Fruit fly (Drosophila melanogaster) whole organism, prepupa: Measurements from ENCODE around the gene CheA75a.

Experiments
- Blimp-1 ChIP-seq: fragments of 200-800 bp; sonication (Bioruptor generic); optimal IDR thresholded peaks from 3 replicates; lab custom pipeline; 2017; ENCODE audit warnings: missing biosample characterization, missing genetic modification characterization, mild to moderate bottlenecking, moderate library complexity, missing genetic modification reagents
- CG10631 ChIP-seq: fragments of 200-800 bp; sonication (Bioruptor generic); optimal IDR thresholded peaks from 2 replicates; lab custom pipeline; 2016; ENCODE audit warnings: missing biosample characterization, missing genetic modification characterization
- CG10669 ChIP-seq: fragments of 200-800 bp; sonication (Bioruptor generic); optimal IDR thresholded peaks from 3 replicates; lab custom pipeline; 2018; ENCODE audit warnings: missing biosample characterization, mild to moderate bottlenecking, missing genetic modification characterization, moderate library complexity
- CG11762 ChIP-seq: fragments of 200-800 bp; sonication (Bioruptor generic); optimal IDR thresholded peaks from 3 replicates; lab custom pipeline; 2016; ENCODE audit warnings: missing biosample characterization, missing genetic modification characterization; ENCODE audit not compliant: insufficient read depth
- CG11902 ChIP-seq: fragments of 200-800 bp; sonication (Bioruptor generic); optimal IDR thresholded peaks from 3 replicates; lab custom pipeline; 2016; ENCODE audit warnings: missing biosample characterization, missing genetic modification characterization
- CG15336 ChIP-seq: fragments of 200-800 bp; sonication (Bioruptor generic); IDR thresholded peaks from 2 replicates; pipeline ENCODE4 v1.3.6; 2022; ENCODE audit warnings: missing biosample characterization, missing genetic modification characterization
- CG1621 ChIP-seq: fragments of 200-800 bp; sonication (Bioruptor generic); optimal IDR thresholded peaks from 3 replicates; lab custom pipeline; 2018; ENCODE audit warnings: missing biosample characterization, mild to moderate bottlenecking, missing genetic modification characterization
- CG31627 ChIP-seq: fragments of 200-800 bp; sonication (Bioruptor generic); optimal IDR thresholded peaks from 3 replicates; lab custom pipeline; 2016; ENCODE audit warnings: missing biosample characterization, missing genetic modification characterization
- CG32006 ChIP-seq: fragments of 200-800 bp; sonication (Bioruptor generic); optimal IDR thresholded peaks from 3 replicates; lab custom pipeline; 2017; ENCODE audit warnings: missing biosample characterization, mild to moderate bottlenecking, missing genetic modification characterization
- CG4318 ChIP-seq: fragments of 200-800 bp; sonication (Bioruptor generic); optimal IDR thresholded peaks from 3 replicates; lab custom pipeline; 2017; ENCODE audit warnings: missing biosample characterization, mild to moderate bottlenecking, missing genetic modification characterization
- CG6163 ChIP-seq: fragments of 200-800 bp; sonication (Bioruptor generic); IDR thresholded peaks from 3 replicates; pipeline ENCODE4 v1.3.6; 2022; ENCODE audit warnings: missing biosample characterization, missing genetic modification characterization
- CG6808 ChIP-seq: fragments of 200-800 bp; sonication (Bioruptor generic); optimal IDR thresholded peaks from 3 replicates; lab custom pipeline; 2017; ENCODE audit warnings: missing biosample characterization, missing genetic modification characterization, mild to moderate bottlenecking, moderate library complexity, missing genetic modification reagents
- CG7368 ChIP-seq: fragments of 200-800 bp; sonication (Bioruptor generic); optimal IDR thresholded peaks from 3 replicates; lab custom pipeline; 2016; ENCODE audit warnings: missing biosample characterization, missing genetic modification characterization
- CG8119 ChIP-seq: fragments of 200-800 bp; sonication (Bioruptor generic); IDR thresholded peaks from 3 replicates; pipeline ENCODE4 v1.3.6; 2022; ENCODE audit warnings: missing biosample characterization, missing genetic modification characterization
- CG9139 ChIP-seq: fragments of 200-800 bp; sonication (Bioruptor generic); optimal IDR thresholded peaks from 3 replicates; lab custom pipeline; 2017; ENCODE audit warnings: missing biosample characterization, mild to moderate bottlenecking, missing genetic modification characterization
- Eip75B ChIP-seq: fragments of 200-800 bp; sonication (Bioruptor generic); optimal IDR thresholded peaks from 3 replicates; lab custom pipeline; 2016; ENCODE audit warnings: missing biosample characterization, missing genetic modification characterization
- Eip78C ChIP-seq: fragments of 200-800 bp; sonication (Bioruptor generic); peaks from one replicate; lab custom pipeline; 2016; ENCODE audit warnings: missing biosample characterization, missing genetic modification characterization
- Eip93F ChIP-seq: fragments of 200-800 bp; sonication (Bioruptor generic); optimal IDR thresholded peaks from 2 replicates; lab custom pipeline; 2016; ENCODE audit warnings: missing biosample characterization, mild to moderate bottlenecking, missing genetic modification characterization
- Ets21C ChIP-seq: fragments of 200-800 bp; sonication (Bioruptor generic); optimal IDR thresholded peaks from 3 replicates; lab custom pipeline; 2016; ENCODE audit warnings: missing biosample characterization, missing genetic modification characterization
- Gug ChIP-seq: fragments of 200-800 bp; sonication (Bioruptor generic); IDR thresholded peaks from 2 replicates; pipeline ENCODE4 v1.3.6; 2022; ENCODE audit warnings: missing biosample characterization, missing genetic modification characterization
- Hr38 ChIP-seq: sonication (Bioruptor generic); optimal IDR thresholded peaks from 2 replicates; lab custom pipeline; 2016; ENCODE audit warnings: missing biosample characterization, missing genetic modification characterization
- Hr4 ChIP-seq: fragments of 200-800 bp; sonication (Bioruptor generic); optimal IDR thresholded peaks from 3 replicates; lab custom pipeline; 2016; ENCODE audit warnings: missing biosample characterization, missing genetic modification characterization
- Lpt ChIP-seq: fragments of 200-800 bp; sonication (Bioruptor generic); optimal IDR thresholded peaks from 3 replicates; lab custom pipeline; 2016; ENCODE audit warnings: missing biosample characterization, missing genetic modification characterization
- Met ChIP-seq: fragments of 200-800 bp; sonication (Bioruptor generic); optimal IDR thresholded peaks from 3 replicates; lab custom pipeline; 2016; ENCODE audit warnings: missing biosample characterization, missing genetic modification characterization
- OdsH ChIP-seq: fragments of 200-800 bp; sonication (Bioruptor generic); optimal IDR thresholded peaks from 3 replicates; lab custom pipeline; 2016; ENCODE audit warnings: missing biosample characterization, missing genetic modification characterization
- Smox ChIP-seq: fragments of 200-800 bp; sonication (Bioruptor generic); optimal IDR thresholded peaks from 3 replicates; lab custom pipeline; 2016; ENCODE audit warnings: missing biosample characterization, missing genetic modification characterization
- Sox102F ChIP-seq: fragments of 200-800 bp; sonication (Bioruptor generic); optimal IDR thresholded peaks from 2 replicates; lab custom pipeline; 2016; ENCODE audit warnings: missing biosample characterization, mild to moderate bottlenecking, missing genetic modification characterization
- Sox14 ChIP-seq: fragments of 200-800 bp; sonication (Bioruptor generic); optimal IDR thresholded peaks from 3 replicates; lab custom pipeline; 2016; ENCODE audit warnings: missing biosample characterization, missing genetic modification characterization
- Sox15 ChIP-seq: fragments of 200-800 bp; sonication (Bioruptor generic); optimal IDR thresholded peaks from 3 replicates; lab custom pipeline; 2016; ENCODE audit warnings: missing biosample characterization, missing genetic modification characterization
- achi ChIP-seq: fragments of 200-800 bp; sonication (Bioruptor generic); optimal IDR thresholded peaks from 3 replicates; lab custom pipeline; 2016; ENCODE audit warnings: missing biosample characterization, missing genetic modification characterization
- acj6 ChIP-seq: fragments of 200-800 bp; sonication (Bioruptor generic); optimal IDR thresholded peaks from 3 replicates; lab custom pipeline; 2016; ENCODE audit warnings: missing biosample characterization, missing genetic modification characterization
- dac ChIP-seq: fragments of 200-800 bp; sonication (Bioruptor generic); optimal IDR thresholded peaks from 2 replicates; lab custom pipeline; 2017; ENCODE audit warnings: missing biosample characterization, mild to moderate bottlenecking, missing genetic modification characterization
- dsx ChIP-seq: fragments of 200-800 bp; optimal IDR thresholded peaks from 3 replicates; lab custom pipeline; 2019; ENCODE audit warnings: missing biosample characterization, mild to moderate bottlenecking, missing genetic modification characterization, moderate library complexity; ENCODE audit not compliant: poor library complexity, severe bottlenecking
- esn ChIP-seq: fragments of 200-800 bp; sonication (Bioruptor generic); optimal IDR thresholded peaks from 2 replicates; lab custom pipeline; 2016; ENCODE audit warnings: missing biosample characterization, mild to moderate bottlenecking, missing genetic modification characterization, moderate library complexity
- fd59A ChIP-seq: fragments of 200-800 bp; sonication (Bioruptor generic); optimal IDR thresholded peaks from 2 replicates; lab custom pipeline; 2017; ENCODE audit warnings: missing biosample characterization, mild to moderate bottlenecking, missing genetic modification characterization, missing genetic modification reagents
- fd85E ChIP-seq: fragments of 200-800 bp; sonication (Bioruptor generic); optimal IDR thresholded peaks from 3 replicates; lab custom pipeline; 2016; ENCODE audit warnings: missing biosample characterization, missing genetic modification characterization
- lz ChIP-seq: fragments of 200-800 bp; sonication (Bioruptor generic); optimal IDR thresholded peaks from 3 replicates; lab custom pipeline; 2016; ENCODE audit warnings: missing biosample characterization, missing genetic modification characterization
- salr ChIP-seq, 2 experiments: fragments of 200-800 bp; sonication (Bioruptor generic); optimal IDR thresholded peaks; 3 replicates each; lab custom pipeline; 2016 to 2018; ENCODE audit warnings: missing biosample characterization in 2 of 2, missing genetic modification characterization in 2 of 2, mild to moderate bottlenecking in 1 of 2
- spab ChIP-seq: fragments of 200-800 bp; sonication (Bioruptor generic); optimal IDR thresholded peaks from 2 replicates; lab custom pipeline; 2017; ENCODE audit warnings: missing biosample characterization, mild to moderate bottlenecking, missing genetic modification characterization, missing genetic modification reagents
- svp ChIP-seq: fragments of 200-800 bp; sonication (Bioruptor generic); peaks from one replicate; lab custom pipeline; 2016; ENCODE audit warnings: missing biosample characterization, missing genetic modification characterization
- topi ChIP-seq: fragments of 200-800 bp; sonication (Bioruptor generic); optimal IDR thresholded peaks from 3 replicates; lab custom pipeline; 2016; ENCODE audit warnings: missing biosample characterization, missing genetic modification characterization
- vri ChIP-seq: fragments of 200-800 bp; sonication (Bioruptor generic); optimal IDR thresholded peaks from 3 replicates; lab custom pipeline; 2016; ENCODE audit warnings: missing biosample characterization, mild to moderate bottlenecking, missing genetic modification characterization

The CheA75a gene

dm6 chr3L:18257001-18257400 is 5.1 kb downstream of the CheA75a start:
- TF ChIP-seq Sox102F (GFP tag; lab: Kevin White, UChicago) (no peak), Hr4 (GFP tag; lab: Kevin White, UChicago) (peak; percentile 11), CG7368 (no peak), CG1621 (no peak), Eip93F (no peak), Lpt (no peak), Sox14 (GFP tag; lab: Kevin White, UChicago) (peak; percentile 24), CG10631 (GFP tag; lab: Kevin White, UChicago) (peak; percentile 9), dac (GFP tag; lab: Kevin White, UChicago) (peak; percentile 3), CG8119 (peak; percentile 56; the same call in 2 of the 3 replicates), CG32006 (GFP tag; lab: Kevin White, UChicago) (peak; percentile 39), CG15336 (GFP tag; lab: Robert Waterston, UW) (peak; percentile 57), achi (GFP tag; lab: Kevin White, UChicago) (no peak), Eip75B (GFP tag; lab: Kevin White, UChicago) (no peak), Blimp-1 (GFP tag; lab: Kevin White, UChicago) (no peak), salr (GFP tag; optimal IDR thresholded peaks at IDR 0.05; lab: Kevin White, UChicago) (peak in 1 of 2 experiments; percentile 8), Eip78C (GFP tag; lab: Kevin White, UChicago) (no peak), CG9139 (GFP tag; lab: Kevin White, UChicago) (no peak), CG4318 (GFP tag; lab: Kevin White, UChicago) (no peak)

dm6 chr3L:18258756-18259155 is 6.9 kb downstream of the CheA75a start:
- TF ChIP-seq svp (GFP tag; lab: Kevin White, UChicago) (peak; percentile 44), CG6163 (no peak), esn (peak; percentile 9), Smox (GFP tag; lab: Kevin White, UChicago) (peak; percentile 12), Eip78C (GFP tag; lab: Kevin White, UChicago) (peak; percentile 54), Met (GFP tag; lab: Kevin White, UChicago) (peak; percentile 10), Blimp-1 (GFP tag; lab: Kevin White, UChicago) (no peak)

dm6 chr3L:18265543-18265942 is 13.7 kb downstream of the CheA75a start:
- TF ChIP-seq acj6 (GFP tag; lab: Kevin White, UChicago), result no peak
- no peak for TF ChIP-seq Eip78C (GFP tag; lab: Kevin White, UChicago)
- no peak for TF ChIP-seq CG1621
- TF ChIP-seq CG4318 (GFP tag; lab: Kevin White, UChicago), result no peak
- TF ChIP-seq spab (GFP tag; lab: Kevin White, UChicago), result no peak
- TF ChIP-seq Sox15, result no peak
- no peak for TF ChIP-seq Gug (GFP tag; lab: Robert Waterston, UW)
- TF ChIP-seq dsx (GFP tag; lab: Kevin White, UChicago), result no peak
- TF ChIP-seq CG6808 (GFP tag; lab: Kevin White, UChicago), result no peak
- no peak for TF ChIP-seq CG11762
- no peak for TF ChIP-seq Hr38 (GFP tag; lab: Kevin White, UChicago)
- TF ChIP-seq topi (GFP tag; lab: Kevin White, UChicago), result no peak
- TF ChIP-seq, all 60 proteins: peak for 0

- TF ChIP-seq Ets21C (GFP tag; lab: Kevin White, UChicago) (no peak), CG11902 (GFP tag; lab: Kevin White, UChicago) (no peak), lz (GFP tag; lab: Kevin White, UChicago) (no peak), fd85E (no peak), CG32006 (GFP tag; lab: Kevin White, UChicago) (no peak), Smox (GFP tag; lab: Kevin White, UChicago) (no peak), fd59A (GFP tag; lab: Kevin White, UChicago) (no peak), salr (GFP tag; optimal IDR thresholded peaks at IDR 0.05; lab: Kevin White, UChicago) (no peak), Sox15 (no peak), dac (GFP tag; lab: Kevin White, UChicago) (no peak), Eip93F (no peak), CG1621 (no peak), vri (GFP tag; lab: Kevin White, UChicago) (no peak), CG10669 (GFP tag; lab: Kevin White, UChicago) (no peak), CG31627 (GFP tag; lab: Kevin White, UChicago) (no peak), OdsH (GFP tag; lab: Kevin White, UChicago) (no peak), Gug (GFP tag; lab: Robert Waterston, UW) (no peak), Hr38 (GFP tag; lab: Kevin White, UChicago) (no peak), svp (GFP tag; lab: Kevin White, UChicago) (no peak)
These were observed 14.6 kb downstream of the CheA75a start for dm6 chr3L:18266462-18266861.
